Worm (Caenorhabditis elegans): ENCODE measurements around the gene pisy-1.

Gene pisy-1

DNA sequence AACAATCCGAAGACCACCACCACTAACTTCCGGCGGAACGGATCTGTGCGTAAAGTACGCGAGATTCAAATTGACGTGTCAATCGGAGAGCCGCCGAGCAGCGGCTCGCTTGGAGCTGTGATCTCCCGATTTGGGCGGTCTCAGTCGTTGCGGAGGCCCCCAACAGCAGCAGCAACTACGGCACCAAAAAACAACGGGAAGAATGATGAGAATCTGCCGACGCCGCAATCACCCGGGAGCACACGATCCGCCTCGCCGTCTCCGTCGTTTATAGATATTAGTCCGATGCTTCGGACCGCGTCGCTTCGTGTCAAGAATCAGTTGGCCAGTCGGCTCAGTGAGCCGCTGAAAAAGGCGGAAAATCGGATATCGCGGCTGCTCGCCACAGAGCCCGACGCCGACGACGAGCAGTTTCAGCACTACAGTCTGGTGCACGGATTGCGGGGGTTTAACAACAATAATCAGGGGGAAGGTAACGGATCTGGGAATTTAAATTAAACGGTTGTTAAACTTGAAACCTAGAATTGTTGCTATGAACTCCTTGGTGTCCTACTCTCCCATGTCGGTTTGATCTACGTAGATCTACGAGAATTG is 22.3 kb downstream of the pisy-1 start:
- TF ChIP-seq elt-4 (tag; optimal IDR thresholded peaks at IDR 0.05) (peak; percentile 55), hlh-6 (tag; optimal IDR thresholded peaks at IDR 0.05) (peak; percentile 90), fkh-10 (GFP tag; optimal IDR thresholded peaks at IDR 0.05) (no peak), tbx-7 (tag; optimal IDR thresholded peaks at IDR 0.05) (no peak), lin-11 (tag; optimal IDR thresholded peaks at IDR 0.05) (no peak), K02D7.2 (tag; optimal IDR thresholded peaks at IDR 0.05) (no peak)

DNA sequence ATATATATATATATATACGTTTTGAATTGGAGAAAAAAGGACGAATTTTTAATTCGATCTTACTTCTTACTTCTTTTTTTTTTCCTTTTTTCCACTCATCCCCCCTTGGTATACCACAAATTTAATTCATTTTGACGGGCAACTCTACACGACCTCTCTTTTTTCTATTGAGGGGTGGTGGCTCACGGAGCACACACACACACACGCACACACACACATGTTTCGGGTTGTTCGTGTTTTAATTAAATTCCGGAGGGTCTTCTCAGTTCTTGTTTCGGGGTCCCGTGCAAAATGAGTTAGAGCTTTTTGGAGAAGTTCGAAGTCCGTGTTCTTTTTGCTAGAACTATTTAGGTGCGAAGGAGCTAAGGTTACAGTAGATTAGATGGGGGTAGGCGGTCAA is 26.6 kb downstream of the pisy-1 start:
- TF ChIP-seq pag-3 (tag; optimal IDR thresholded peaks at IDR 0.05; ENCODE audit: borderline replicate concordance) (no peak), unc-42 (tag; optimal IDR thresholded peaks at IDR 0.05) (peak; percentile 85), che-1 (tag; optimal IDR thresholded peaks at IDR 0.05) (no peak), sox-4 (tag; optimal IDR thresholded peaks at IDR 0.05) (no peak)

DNA sequence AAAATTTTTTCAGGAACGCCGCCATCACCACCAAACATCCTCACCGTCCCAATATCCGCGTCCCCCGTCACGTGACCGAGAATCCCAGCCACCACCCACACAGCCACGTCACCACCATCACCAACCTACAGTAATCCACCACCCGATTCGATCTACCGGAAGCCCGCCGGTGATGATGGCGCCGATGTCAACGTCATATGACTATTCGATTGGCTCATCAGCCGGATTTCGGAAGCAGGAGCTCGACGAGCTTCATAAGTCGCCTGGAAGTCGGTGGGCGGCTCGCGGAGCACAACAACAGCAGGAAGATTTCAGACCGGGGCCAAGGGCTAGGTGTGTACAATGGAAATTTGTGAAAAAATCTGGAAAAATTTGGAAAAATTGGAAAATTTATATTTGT is 42.0 kb downstream of the pisy-1 start:
- TF ChIP-seq nhr-232 (tag; optimal IDR thresholded peaks at IDR 0.05) (no peak), C38D4.7 (GFP tag; optimal IDR thresholded peaks at IDR 0.05) (no peak)

DNA sequence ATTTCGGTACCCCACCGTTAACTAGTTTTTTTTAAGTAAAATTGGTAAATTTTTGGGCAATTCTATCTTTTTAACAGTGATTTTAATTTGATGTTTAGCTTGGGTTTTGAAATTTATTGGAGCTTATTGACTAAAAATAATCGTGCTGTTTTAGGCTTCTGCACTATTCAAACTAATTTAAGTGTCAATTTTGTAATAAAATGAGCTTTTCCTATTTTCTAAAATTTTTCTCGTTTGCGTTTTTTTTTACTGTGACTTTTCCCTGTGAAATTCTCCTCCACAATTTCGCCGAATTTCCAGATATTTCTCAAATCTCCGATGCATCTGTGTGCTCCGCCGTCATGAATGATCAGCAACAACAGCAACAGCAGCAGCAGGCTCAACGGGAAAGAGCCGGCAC is 44.0 kb downstream of the pisy-1 start, which contains the start of gene tbc-17:
TSS of gene tbc-17 (plus strand) at position 301 of the 400 bp plus-strand sequence.
- no peak for TF ChIP-seq zip-5 (tag; optimal IDR thresholded peaks at IDR 0.05)
- TF ChIP-seq C38D4.7 (GFP tag; optimal IDR thresholded peaks at IDR 0.05): no peak
- TF ChIP-seq fkh-6 (tag; optimal IDR thresholded peaks at IDR 0.05): no peak
- no peak for TF ChIP-seq sdc-2 (tag; optimal IDR thresholded peaks at IDR 0.05)
- TF ChIP-seq ahr-1 (tag; optimal IDR thresholded peaks at IDR 0.05): no peak
- TF ChIP-seq K02D7.2 (tag; optimal IDR thresholded peaks at IDR 0.05): no peak
- no peak for TF ChIP-seq C08G9.2 (tag; optimal IDR thresholded peaks at IDR 0.05)
- no peak for TF ChIP-seq ceh-31 (tag; optimal IDR thresholded peaks at IDR 0.05)
- no peak for TF ChIP-seq ceh-34 (tag; optimal IDR thresholded peaks at IDR 0.05)
- no peak for TF ChIP-seq ceh-30 (tag; optimal IDR thresholded peaks at IDR 0.05)
- no peak for TF ChIP-seq pha-4 (tag; optimal IDR thresholded peaks at IDR 0.05)

DNA sequence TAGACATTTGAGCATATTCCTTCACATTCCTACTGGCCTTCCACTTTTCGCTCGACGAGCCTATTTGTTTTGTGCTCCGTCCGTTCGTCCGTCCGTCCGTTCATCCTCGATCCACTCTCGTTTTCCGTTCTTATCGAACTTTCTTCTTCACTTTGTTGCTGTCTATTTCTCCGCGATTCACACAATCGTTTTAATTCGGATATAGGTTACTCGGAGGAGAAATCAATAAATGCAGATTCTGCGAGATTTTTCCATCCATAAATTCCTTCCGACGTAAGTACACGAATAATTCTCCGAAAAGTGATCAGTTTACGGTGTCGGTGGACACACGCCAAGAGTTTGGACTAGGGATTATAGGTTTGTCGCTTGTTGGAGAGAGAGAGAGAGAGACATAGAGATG is 45.4 kb downstream of the pisy-1 start:
- TF ChIP-seq Y22D7AL.16 (tag; optimal IDR thresholded peaks at IDR 0.05): no peak
- no peak for TF ChIP-seq hlh-15 (tag; optimal IDR thresholded peaks at IDR 0.05)
- TF ChIP-seq unc-86 (tag; optimal IDR thresholded peaks at IDR 0.05): no peak
- no peak for TF ChIP-seq unc-55 (GFP tag; optimal IDR thresholded peaks at IDR 0.05)
- no peak for TF ChIP-seq elt-2 (tag; optimal IDR thresholded peaks at IDR 0.05)

DNA sequence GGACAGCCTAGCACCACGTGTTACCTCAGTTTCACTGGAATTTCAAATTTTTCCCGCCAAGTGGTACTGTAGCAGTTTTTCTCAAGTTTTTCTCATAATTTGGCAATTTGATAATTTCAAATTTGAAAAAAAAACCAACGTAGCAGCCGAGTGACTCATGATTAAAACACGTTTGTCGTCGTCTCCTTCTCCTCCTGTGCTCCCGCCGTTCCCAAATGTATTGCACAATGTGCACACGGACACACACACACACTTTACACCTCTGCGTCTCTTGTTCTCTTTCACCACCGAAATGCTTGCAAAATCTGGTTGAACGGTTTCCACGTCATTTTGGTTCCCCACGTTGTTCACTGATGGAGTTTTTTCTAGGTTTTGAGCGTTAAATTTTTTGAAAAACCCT is 46.8 kb downstream of the pisy-1 start:
- no peak for TF ChIP-seq hlh-13 (GFP tag; optimal IDR thresholded peaks at IDR 0.05)
- TF ChIP-seq unc-42 (tag; optimal IDR thresholded peaks at IDR 0.05): no peak
- TF ChIP-seq sox-4 (tag; optimal IDR thresholded peaks at IDR 0.05): no peak
- no peak for TF ChIP-seq K09A11.1 (tag; optimal IDR thresholded peaks at IDR 0.05; ENCODE audit: insufficient read depth)
- no peak for TF ChIP-seq pat-9 (tag; optimal IDR thresholded peaks at IDR 0.05)
- no peak for TF ChIP-seq madf-2 (tag; optimal IDR thresholded peaks at IDR 0.05)
- no peak for TF ChIP-seq ceh-22 (tag; optimal IDR thresholded peaks at IDR 0.05)
- TF ChIP-seq pros-1 (tag; optimal IDR thresholded peaks at IDR 0.05): no peak
- no peak for TF ChIP-seq ceh-2 (tag; optimal IDR thresholded peaks at IDR 0.05)
- no peak for TF ChIP-seq F13H6.1 (tag; optimal IDR thresholded peaks at IDR 0.05)
- no peak for TF ChIP-seq lim-6 (tag; optimal IDR thresholded peaks at IDR 0.05)
- no peak for TF ChIP-seq npax-4 (tag; optimal IDR thresholded peaks at IDR 0.05)
- TF ChIP-seq zip-5 (tag; optimal IDR thresholded peaks at IDR 0.05): no peak
- TF ChIP-seq ceh-30 (tag; optimal IDR thresholded peaks at IDR 0.05): no peak
